Worm (Caenorhabditis elegans) whole organism, L4 larva: Measurements from ENCODE around the gene ZK154.6.
A peak's percentile ranks its signal among the peaks of the same experiment; 100 is the strongest.

Experiments used
- F26F4.8 ChIP-seq: fragments of 200-800 bp; sonication (Bioruptor generic); conservative IDR thresholded peaks from 2 replicates; pipeline ENCODE4 v1.3.6; 2022; ENCODE audit warnings: missing genetic modification characterization, missing compliant biosample characterization
- T20F7.1 ChIP-seq: fragments of 200-800 bp; sonication (Bioruptor generic); optimal IDR thresholded peaks from 2 replicates; lab custom pipeline; 2018; ENCODE audit warnings: mild to moderate bottlenecking, missing genetic modification characterization, missing compliant biosample characterization
- Y105C5A.15 ChIP-seq: fragments of 200-800 bp; sonication (Bioruptor generic); IDR thresholded peaks from 2 replicates; pipeline ENCODE4 v1.3.6; 2022; ENCODE audit warnings: missing genetic modification characterization, missing compliant biosample characterization
- aha-1 ChIP-seq: fragments of 150-350 bp; peaks from one replicate; lab custom pipeline; 2014; ENCODE audit warnings: missing biosample characterization, missing genetic modification characterization
- arid-1 ChIP-seq: fragments of 200-800 bp; sonication (Bioruptor generic); conservative IDR thresholded peaks from 2 replicates; pipeline ENCODE4 v1.3.6; 2022; ENCODE audit warnings: missing genetic modification reagents, missing genetic modification characterization, missing compliant biosample characterization
- ces-1 ChIP-seq: fragments of 150-350 bp; sonication (generic microtip); optimal IDR thresholded peaks from 4 replicates; lab custom pipeline; 2014; ENCODE audit warnings: missing biosample characterization, missing genetic modification reagents, missing genetic modification characterization
- cey-2 ChIP-seq: sonication (generic microtip); optimal IDR thresholded peaks from 3 replicates; lab custom pipeline; 2017; ENCODE audit warnings: missing genetic modification characterization, mild to moderate bottlenecking, missing compliant biosample characterization, antibody characterized with exemption, borderline replicate concordance; ENCODE audit not compliant: insufficient read depth
- daf-16 ChIP-seq, 3 experiments: sonication (generic microtip); optimal IDR thresholded peaks; 2 replicates each; lab custom pipeline; 2016 to 2017; ENCODE audit warnings: missing genetic modification characterization in 3 of 3, missing genetic modification reagents in 3 of 3, mild to moderate bottlenecking in 2 of 3, missing compliant biosample characterization in 2 of 3, missing biosample characterization in 1 of 3, moderate library complexity in 1 of 3
- daf-19 ChIP-seq: fragments of 200-800 bp; sonication (Bioruptor generic); conservative IDR thresholded peaks from 2 replicates; pipeline ENCODE4 v1.3.6; 2022; ENCODE audit warnings: missing genetic modification characterization, missing compliant biosample characterization
- dmd-6 ChIP-seq: fragments of 200-800 bp; sonication (Bioruptor generic); IDR thresholded peaks from 2 replicates; pipeline ENCODE4 v1.3.6; 2022; ENCODE audit warnings: missing genetic modification reagents, missing genetic modification characterization, missing compliant biosample characterization
- dpl-1 ChIP-seq: fragments of 150-350 bp; optimal IDR thresholded peaks from 2 replicates; lab custom pipeline; 2014; ENCODE audit warnings: missing biosample characterization, missing genetic modification reagents, missing genetic modification characterization
- duxl-1 ChIP-seq: sonication (generic microtip); optimal IDR thresholded peaks from 2 replicates; lab custom pipeline; 2016; ENCODE audit warnings: mild to moderate bottlenecking, missing genetic modification characterization, moderate library complexity, missing compliant biosample characterization; ENCODE audit not compliant: poor library complexity
- dve-1 ChIP-seq: sonication (generic microtip); optimal IDR thresholded peaks from 2 replicates; lab custom pipeline; 2017; ENCODE audit warnings: antibody characterized with exemption, mild to moderate bottlenecking, missing genetic modification characterization, missing compliant biosample characterization; ENCODE audit not compliant: insufficient read depth
- egl-27 ChIP-seq: sonication (generic microtip); optimal IDR thresholded peaks from 3 replicates; lab custom pipeline; 2017; ENCODE audit warnings: missing biosample characterization, missing genetic modification reagents, missing genetic modification characterization
- egl-43 ChIP-seq: fragments of 200-800 bp; sonication (Bioruptor generic); IDR thresholded peaks from 2 replicates; pipeline ENCODE4 v1.3.6; 2022; ENCODE audit warnings: missing genetic modification reagents, missing genetic modification characterization, missing compliant biosample characterization
- fkh-10 ChIP-seq: fragments of 150-350 bp; optimal IDR thresholded peaks from 2 replicates; lab custom pipeline; 2014; ENCODE audit warnings: missing biosample characterization, missing genetic modification reagents, missing genetic modification characterization
- hif-1 ChIP-seq, 2 experiments: sonication (generic microtip); optimal IDR thresholded peaks; 2 replicates each; lab custom pipeline; 2016 to 2017; ENCODE audit warnings: missing compliant biosample characterization in 2 of 2, missing genetic modification characterization in 2 of 2, missing genetic modification reagents in 2 of 2, missing genotype in 2 of 2, mild to moderate bottlenecking in 1 of 2
- hmg-1.1 ChIP-seq: fragments of 200-800 bp; sonication (Bioruptor generic); IDR thresholded peaks from 2 replicates; pipeline ENCODE4 v1.3.6; 2022; ENCODE audit warnings: missing genetic modification reagents, missing genetic modification characterization, missing compliant biosample characterization
- lin-13 ChIP-seq: fragments of 150-350 bp; optimal IDR thresholded peaks from 2 replicates; lab custom pipeline; 2014; ENCODE audit warnings: missing biosample characterization, missing genetic modification reagents, missing genetic modification characterization
- lin-38 ChIP-seq: fragments of 200-800 bp; sonication (Bioruptor generic); IDR thresholded peaks from 2 replicates; pipeline ENCODE4 v1.3.6; 2022; ENCODE audit warnings: missing genetic modification reagents, missing genetic modification characterization, missing compliant biosample characterization
- mdt-29 ChIP-seq: fragments of 200-800 bp; sonication (Bioruptor generic); IDR thresholded peaks from 2 replicates; pipeline ENCODE4 v1.3.6; 2022; ENCODE audit warnings: missing genetic modification reagents, missing genetic modification characterization, missing compliant biosample characterization
- mep-1 ChIP-seq: fragments of 150-350 bp; sonication (generic microtip); optimal IDR thresholded peaks from 3 replicates; lab custom pipeline; 2014; ENCODE audit warnings: missing biosample characterization, missing genetic modification characterization
- mxl-2 ChIP-seq: fragments of 200-800 bp; sonication (Bioruptor generic); conservative IDR thresholded peaks from 2 replicates; pipeline ENCODE4 v1.3.6; 2022; ENCODE audit warnings: missing genetic modification reagents, missing genetic modification characterization, missing compliant biosample characterization
- nhr-102 ChIP-seq: sonication (generic microtip); optimal IDR thresholded peaks from 2 replicates; lab custom pipeline; 2016; ENCODE audit warnings: mild to moderate bottlenecking, missing genetic modification characterization, moderate library complexity, missing compliant biosample characterization
- nhr-11 ChIP-seq: fragments of 150-350 bp; optimal IDR thresholded peaks from 2 replicates; lab custom pipeline; 2014; ENCODE audit warnings: missing biosample characterization, missing genetic modification characterization
- nhr-111 ChIP-seq: fragments of 200-800 bp; sonication (Bioruptor generic); optimal IDR thresholded peaks from 2 replicates; lab custom pipeline; 2018; ENCODE audit warnings: mild to moderate bottlenecking, missing genetic modification characterization, missing compliant biosample characterization
- nhr-237 ChIP-seq: sonication (generic microtip); optimal IDR thresholded peaks from 2 replicates; lab custom pipeline; 2017; ENCODE audit warnings: missing biosample characterization, missing genetic modification characterization
- nhr-25 ChIP-seq: sonication (generic microtip); optimal IDR thresholded peaks from 2 replicates; lab custom pipeline; 2017; ENCODE audit warnings: missing genetic modification characterization, mild to moderate bottlenecking, missing compliant biosample characterization, antibody characterized with exemption, moderate library complexity, borderline replicate concordance; ENCODE audit not compliant: insufficient read depth
- nhr-28 ChIP-seq: fragments of 150-350 bp; optimal IDR thresholded peaks from 2 replicates; lab custom pipeline; 2014; ENCODE audit warnings: missing biosample characterization, missing genetic modification characterization
- nhr-48 ChIP-seq: sonication (generic microtip); optimal IDR thresholded peaks from 2 replicates; lab custom pipeline; 2016; ENCODE audit warnings: mild to moderate bottlenecking, missing genetic modification characterization, missing compliant biosample characterization
- pqm-1 ChIP-seq: sonication (generic microtip); optimal IDR thresholded peaks from 2 replicates; lab custom pipeline; 2017; ENCODE audit warnings: missing biosample characterization, missing genetic modification characterization
- rbr-2 ChIP-seq: sonication (generic microtip); optimal IDR thresholded peaks from 2 replicates; lab custom pipeline; 2016; ENCODE audit warnings: missing genotype, missing genetic modification characterization, missing compliant biosample characterization
- saeg-2 ChIP-seq: fragments of 200-800 bp; sonication (Bioruptor generic); IDR thresholded peaks from 2 replicates; pipeline ENCODE4 v1.3.6; 2022; ENCODE audit warnings: missing genetic modification reagents, missing genetic modification characterization, missing compliant biosample characterization
- skn-1 ChIP-seq: fragments of 150-350 bp; optimal IDR thresholded peaks from 2 replicates; lab custom pipeline; 2014; ENCODE audit warnings: missing biosample characterization, missing genetic modification characterization
- unc-62 ChIP-seq, 3 experiments: fragments of 150-350 bp in 1 of 3; sonication (generic microtip); optimal IDR thresholded peaks in 2 of 3; peaks in 1 of 3; 1 replicate in 1 of 3; 2 replicates in 2 of 3; lab custom pipeline; 2014 to 2017; ENCODE audit warnings: missing biosample characterization in 3 of 3, missing genetic modification characterization in 3 of 3, missing genetic modification reagents in 3 of 3, missing genotype in 1 of 3
- zfp-3 ChIP-seq: fragments of 200-800 bp; sonication (Bioruptor generic); conservative IDR thresholded peaks from 2 replicates; pipeline ENCODE4 v1.3.6; 2022; ENCODE audit warnings: missing genetic modification reagents, missing genetic modification characterization, missing compliant biosample characterization
- zip-2 ChIP-seq: fragments of 150-350 bp; optimal IDR thresholded peaks from 2 replicates; lab custom pipeline; 2014; ENCODE audit warnings: missing biosample characterization, missing genetic modification characterization
- ztf-11 ChIP-seq: fragments of 150-350 bp; optimal IDR thresholded peaks from 2 replicates; lab custom pipeline; 2014; ENCODE audit warnings: missing biosample characterization, missing genetic modification characterization
- ztf-7 ChIP-seq: fragments of 150-350 bp; optimal IDR thresholded peaks from 2 replicates; lab custom pipeline; 2014; ENCODE audit warnings: missing biosample characterization, missing genetic modification characterization

Gene ZK154.6

ce11 chrX:7781827-7782226, 11.5 kb downstream of the ZK154.6 start:
- TF ChIP-seq aha-1 (tag; lab: Kevin White, UChicago) (peak; percentile 91), dpl-1 (no peak), fkh-10 (GFP tag; lab: Kevin White, UChicago) (no peak)

ce11 chrX:7779527-7780033, 13.8 kb downstream of the ZK154.6 start, which contains the start of gene ZK154.1:
Gene ZK154.1 (plus strand): TSS chrX:7779577.
- no peak for TF ChIP-seq rbr-2 (tag; lab: Kevin White, UChicago)
- peak; percentile 36; the same call in 1 of the 2 replicates for TF ChIP-seq egl-43 (GFP tag; lab: Robert Waterston, UW)
- TF ChIP-seq aha-1 (tag; lab: Kevin White, UChicago) = peak; percentile 93

- TF ChIP-seq saeg-2 (no peak), hif-1 (tag; optimal IDR thresholded peaks at IDR 0.05; lab: Kevin White, UChicago) (no peak), F26F4.8 (GFP tag; lab: Robert Waterston, UW) (no peak), lin-38 (GFP tag; lab: Robert Waterston, UW) (no peak), duxl-1 (tag; lab: Kevin White, UChicago) (no peak), dve-1 (tag; lab: Kevin White, UChicago) (no peak), lin-13 (GFP tag; lab: Kevin White, UChicago) (no peak), skn-1 (tag; lab: Kevin White, UChicago) (no peak), daf-16 (GFP tag; optimal IDR thresholded peaks at IDR 0.05; lab: Kevin White, UChicago) (no peak), daf-16 (tag; optimal IDR thresholded peaks at IDR 0.05; lab: Kevin White, UChicago) (no peak), Y105C5A.15 (no peak), nhr-102 (tag; lab: Kevin White, UChicago) (no peak), nhr-237 (tag; lab: Kevin White, UChicago) (no peak), zip-2 (tag; lab: Kevin White, UChicago) (no peak), ztf-7 (tag; lab: Kevin White, UChicago) (no peak), nhr-28 (no peak)
These were observed 14.6 kb downstream of the ZK154.6 start for ce11 chrX:7778786-7779185.

ce11 chrX:7776509-7777001, 16.8 kb downstream of the ZK154.6 start, which contains the start of gene mec-7:
Gene mec-7 (minus strand): TSS chrX:7776689.
- peak; percentile 93 for TF ChIP-seq aha-1 (tag; lab: Kevin White, UChicago)
- peak in 1 of 2 experiments; percentile 97 for TF ChIP-seq unc-62 (GFP tag; optimal IDR thresholded peaks at IDR 0.05 in 1 of 2; lab: Kevin White, UChicago)
- no peak for TF ChIP-seq unc-62 (tag; optimal IDR thresholded peaks at IDR 0.05; lab: Kevin White, UChicago)
- TF ChIP-seq nhr-111 (GFP tag; lab: Kevin White, UChicago) = no peak

ce11 chrX:7773714-7774318, 19.5 kb downstream of the ZK154.6 start:
- TF ChIP-seq hif-1 (tag; optimal IDR thresholded peaks at IDR 0.05; lab: Kevin White, UChicago) = no peak
- TF ChIP-seq cey-2 (tag; lab: Kevin White, UChicago) = no peak
- no peak for TF ChIP-seq T20F7.1 (GFP tag; lab: Kevin White, UChicago)
- TF ChIP-seq ztf-11 (tag; lab: Kevin White, UChicago) = no peak
- TF ChIP-seq nhr-11 = no peak
- peak; percentile 50; the same call in 1 of the 2 replicates for TF ChIP-seq F26F4.8 (GFP tag; lab: Robert Waterston, UW)
- no peak for TF ChIP-seq nhr-111 (GFP tag; lab: Kevin White, UChicago)
- TF ChIP-seq nhr-48 (tag; lab: Kevin White, UChicago) = peak; percentile 42
- peak; percentile 21; the same call in 1 of the 2 replicates for TF ChIP-seq dmd-6 (GFP tag; lab: Robert Waterston, UW)
- TF ChIP-seq dpl-1 = no peak
- TF ChIP-seq arid-1 (GFP tag; lab: Robert Waterston, UW) = peak; percentile 61; the same call in 1 of the 2 replicates
- no peak for TF ChIP-seq aha-1 (tag; lab: Kevin White, UChicago)
- no peak for TF ChIP-seq mxl-2 (GFP tag; lab: Robert Waterston, UW)
- TF ChIP-seq egl-43 (GFP tag; lab: Robert Waterston, UW) = no peak; the same call in 1 of the 2 replicates
- peak; percentile 61 for TF ChIP-seq lin-38 (GFP tag; lab: Robert Waterston, UW)
- no peak for TF ChIP-seq nhr-25 (tag; lab: Kevin White, UChicago)
- TF ChIP-seq zfp-3 = no peak
- no peak for TF ChIP-seq ces-1 (GFP tag; lab: Kevin White, UChicago)
- TF ChIP-seq pqm-1 (tag; lab: Kevin White, UChicago) = no peak
- TF ChIP-seq nhr-237 (tag; lab: Kevin White, UChicago) = no peak
- peak; percentile 62 for TF ChIP-seq mep-1 (tag; lab: Kevin White, UChicago)
- TF ChIP-seq egl-27 (tag; lab: Kevin White, UChicago) = no peak
- TF ChIP-seq mdt-29 (GFP tag; lab: Robert Waterston, UW) = no peak
- peak; percentile 68 for TF ChIP-seq hmg-1.1 (GFP tag; lab: Robert Waterston, UW)
- peak; percentile 59; the same call in 1 of the 2 replicates for TF ChIP-seq daf-19 (GFP tag; lab: Robert Waterston, UW)
